Worm (Caenorhabditis elegans) whole organism, L3 larva: ENCODE measurements around the gene nasp-1.
"Not testable (repeated sequence)": the region's sequence is repeated elsewhere in the genome, so short reads cannot be mapped to it uniquely, and the experiment has no call there.

ENCODE experiments used
- R02D3.7 ChIP-seq: fragments of 150-350 bp; optimal IDR thresholded peaks from 2 replicates; lab custom pipeline; 2014; ENCODE audit warnings: missing biosample characterization, missing genetic modification characterization
- ZK546.5 ChIP-seq: sonication (generic microtip); optimal IDR thresholded peaks from 2 replicates; lab custom pipeline; 2017; ENCODE audit warnings: missing biosample characterization, missing genetic modification characterization
- aly-2 ChIP-seq: fragments of 150-350 bp; optimal IDR thresholded peaks from 2 replicates; lab custom pipeline; 2014; ENCODE audit warnings: missing biosample characterization, missing genetic modification characterization
- ama-1 ChIP-seq: fragments of 150-350 bp; optimal IDR thresholded peaks from 2 replicates; lab custom pipeline; 2018
- ceh-16 ChIP-seq: sonication (generic microtip); optimal IDR thresholded peaks from 2 replicates; lab custom pipeline; 2017; ENCODE audit warnings: missing biosample characterization, missing genetic modification characterization
- ceh-28 ChIP-seq: fragments of 150-350 bp; optimal IDR thresholded peaks from 2 replicates; lab custom pipeline; 2014; ENCODE audit warnings: missing biosample characterization, missing genetic modification reagents, missing genetic modification characterization
- ceh-82 ChIP-seq: fragments of 150-350 bp; optimal IDR thresholded peaks from 2 replicates; lab custom pipeline; 2014; ENCODE audit warnings: missing biosample characterization, missing genetic modification characterization
- ceh-9 ChIP-seq: sonication (generic microtip); optimal IDR thresholded peaks from 2 replicates; lab custom pipeline; 2018; ENCODE audit warnings: missing biosample characterization, missing genetic modification characterization
- daf-12 ChIP-seq: fragments of 150-350 bp; optimal IDR thresholded peaks from 2 replicates; lab custom pipeline; 2014; ENCODE audit warnings: missing biosample characterization, missing genetic modification reagents, missing genetic modification characterization
- egl-27 ChIP-seq: sonication (generic microtip); optimal IDR thresholded peaks from 4 replicates; lab custom pipeline; 2017; ENCODE audit warnings: missing biosample characterization, missing genetic modification reagents, missing genetic modification characterization
- egl-5 ChIP-seq: fragments of 150-350 bp; optimal IDR thresholded peaks from 2 replicates; lab custom pipeline; 2017; ENCODE audit warnings: missing biosample characterization, missing genetic modification reagents, missing genetic modification characterization, inconsistent platforms
- elt-1 ChIP-seq: fragments of 150-350 bp; optimal IDR thresholded peaks from 2 replicates; lab custom pipeline; 2014; ENCODE audit warnings: missing biosample characterization, missing genetic modification characterization
- elt-2 ChIP-seq: sonication (generic microtip); optimal IDR thresholded peaks from 2 replicates; lab custom pipeline; 2016; ENCODE audit warnings: missing genetic modification reagents, mild to moderate bottlenecking, missing genetic modification characterization, missing compliant biosample characterization
- elt-3 ChIP-seq, 3 experiments: fragments of 150-350 bp in 1 of 3; sonication (generic microtip) in 2 of 3; optimal IDR thresholded peaks; 2 replicates in 2 of 3; 4 replicates in 1 of 3; lab custom pipeline; 2014 to 2017; ENCODE audit warnings: missing biosample characterization in 3 of 3, missing genetic modification characterization in 3 of 3
- eor-1 ChIP-seq, 2 experiments: fragments of 150-350 bp; optimal IDR thresholded peaks; 2 replicates each; lab custom pipeline; 2014 to 2018; ENCODE audit warnings: missing biosample characterization in 2 of 2, missing genetic modification characterization in 2 of 2
- fkh-10 ChIP-seq: sonication (generic microtip); optimal IDR thresholded peaks from 2 replicates; lab custom pipeline; 2017; ENCODE audit warnings: missing biosample characterization, missing genetic modification reagents, missing genetic modification characterization
- fkh-2 ChIP-seq: fragments of 150-350 bp; optimal IDR thresholded peaks from 2 replicates; lab custom pipeline; 2014; ENCODE audit warnings: missing biosample characterization, missing genetic modification reagents, missing genetic modification characterization
- fos-1 ChIP-seq: fragments of 150-350 bp; optimal IDR thresholded peaks from 2 replicates; lab custom pipeline; 2014; ENCODE audit warnings: missing biosample characterization, missing genetic modification characterization
- hmg-11 ChIP-seq: sonication (generic microtip); optimal IDR thresholded peaks from 2 replicates; lab custom pipeline; 2016; ENCODE audit warnings: missing genetic modification characterization, missing compliant biosample characterization
- jun-1 ChIP-seq: fragments of 150-350 bp; optimal IDR thresholded peaks from 2 replicates; lab custom pipeline; 2014; ENCODE audit warnings: missing biosample characterization, missing genetic modification reagents, missing genetic modification characterization
- lin-15B ChIP-seq: fragments of 150-350 bp; optimal IDR thresholded peaks from 2 replicates; lab custom pipeline; 2014; ENCODE audit warnings: missing biosample characterization, missing genetic modification characterization
- lin-39 ChIP-seq: fragments of 150-350 bp; optimal IDR thresholded peaks from 2 replicates; lab custom pipeline; 2018; ENCODE audit warnings: missing biosample characterization, missing genetic modification reagents, missing genetic modification characterization
- lsy-12 ChIP-seq: sonication (generic microtip); optimal IDR thresholded peaks from 2 replicates; lab custom pipeline; 2016; ENCODE audit warnings: mild to moderate bottlenecking, missing genetic modification characterization, missing compliant biosample characterization
- mml-1 ChIP-seq: fragments of 150-350 bp; sonication (generic microtip); optimal IDR thresholded peaks from 3 replicates; lab custom pipeline; 2014; ENCODE audit warnings: missing biosample characterization, missing genetic modification characterization
- nfya-1 ChIP-seq: sonication (generic microtip); optimal IDR thresholded peaks from 2 replicates; lab custom pipeline; 2017; ENCODE audit warnings: missing genetic modification characterization, mild to moderate bottlenecking, missing compliant biosample characterization, antibody characterized with exemption, moderate library complexity; ENCODE audit not compliant: insufficient read depth
- nhr-11 ChIP-seq: fragments of 150-350 bp; optimal IDR thresholded peaks from 2 replicates; lab custom pipeline; 2014; ENCODE audit warnings: missing biosample characterization, missing genetic modification characterization
- nhr-12 ChIP-seq: fragments of 150-350 bp; optimal IDR thresholded peaks from 2 replicates; lab custom pipeline; 2014; ENCODE audit warnings: missing biosample characterization, missing genetic modification characterization
- nhr-23 ChIP-seq: fragments of 150-350 bp; optimal IDR thresholded peaks from 2 replicates; lab custom pipeline; 2014; ENCODE audit warnings: missing biosample characterization, missing genetic modification reagents, missing genetic modification characterization
- nhr-237 ChIP-seq: fragments of 150-350 bp; optimal IDR thresholded peaks from 2 replicates; lab custom pipeline; 2014; ENCODE audit warnings: missing biosample characterization, missing genetic modification characterization
- nhr-25 ChIP-seq: sonication (generic microtip); optimal IDR thresholded peaks from 2 replicates; lab custom pipeline; 2017; ENCODE audit warnings: missing biosample characterization, missing genetic modification characterization
- nhr-28 ChIP-seq: fragments of 150-350 bp; optimal IDR thresholded peaks from 2 replicates; lab custom pipeline; 2014; ENCODE audit warnings: missing biosample characterization, missing genetic modification characterization
- nhr-43 ChIP-seq: sonication (generic microtip); optimal IDR thresholded peaks from 2 replicates; lab custom pipeline; 2016; ENCODE audit warnings: mild to moderate bottlenecking, missing genetic modification characterization, missing compliant biosample characterization; ENCODE audit not compliant: poor library complexity, severe bottlenecking
- nhr-67 ChIP-seq: fragments of 150-350 bp; optimal IDR thresholded peaks from 2 replicates; lab custom pipeline; 2014; ENCODE audit warnings: missing biosample characterization, missing genetic modification characterization
- nhr-76 ChIP-seq: fragments of 150-350 bp; sonication (generic microtip); optimal IDR thresholded peaks from 5 replicates; lab custom pipeline; 2014; ENCODE audit warnings: missing biosample characterization, missing genetic modification characterization
- nhr-77 ChIP-seq: fragments of 150-350 bp; optimal IDR thresholded peaks from 2 replicates; lab custom pipeline; 2014; ENCODE audit warnings: missing biosample characterization, missing genetic modification characterization
- pha-4 ChIP-seq: fragments of 150-350 bp; optimal IDR thresholded peaks from 2 replicates; lab custom pipeline; 2014; ENCODE audit warnings: missing biosample characterization, missing genetic modification reagents, missing genetic modification characterization
- pqm-1 ChIP-seq: fragments of 150-350 bp; optimal IDR thresholded peaks from 2 replicates; lab custom pipeline; 2017; ENCODE audit warnings: missing biosample characterization, missing genetic modification characterization, inconsistent platforms
- sea-2 ChIP-seq: fragments of 150-350 bp; sonication (generic microtip); optimal IDR thresholded peaks from 4 replicates; lab custom pipeline; 2014; ENCODE audit warnings: missing biosample characterization, missing genetic modification reagents, missing genetic modification characterization
- snpc-4 ChIP-seq: fragments of 150-350 bp; optimal IDR thresholded peaks from 2 replicates; lab custom pipeline; 2014; ENCODE audit warnings: missing biosample characterization, missing genetic modification characterization
- tbx-2 ChIP-seq: sonication (generic microtip); optimal IDR thresholded peaks from 2 replicates; lab custom pipeline; 2016; ENCODE audit warnings: mild to moderate bottlenecking, missing genetic modification characterization, missing compliant biosample characterization
- unc-39 ChIP-seq: sonication (generic microtip); optimal IDR thresholded peaks from 4 replicates; lab custom pipeline; 2017; ENCODE audit warnings: missing biosample characterization, missing genetic modification characterization
- unc-62 ChIP-seq: fragments of 150-350 bp; sonication (generic microtip); optimal IDR thresholded peaks from 4 replicates; lab custom pipeline; 2014; ENCODE audit warnings: missing biosample characterization, missing genetic modification reagents, missing genetic modification characterization
- zag-1 ChIP-seq: fragments of 150-350 bp; optimal IDR thresholded peaks from 2 replicates; lab custom pipeline; 2014; ENCODE audit warnings: missing biosample characterization, missing genetic modification characterization
- ztf-11 ChIP-seq: fragments of 150-350 bp; optimal IDR thresholded peaks from 2 replicates; lab custom pipeline; 2014; ENCODE audit warnings: missing biosample characterization, missing genetic modification characterization
- ztf-4 ChIP-seq: fragments of 150-350 bp; optimal IDR thresholded peaks from 2 replicates; lab custom pipeline; 2014; ENCODE audit warnings: missing biosample characterization, missing genetic modification characterization

Gene nasp-1

DNA sequence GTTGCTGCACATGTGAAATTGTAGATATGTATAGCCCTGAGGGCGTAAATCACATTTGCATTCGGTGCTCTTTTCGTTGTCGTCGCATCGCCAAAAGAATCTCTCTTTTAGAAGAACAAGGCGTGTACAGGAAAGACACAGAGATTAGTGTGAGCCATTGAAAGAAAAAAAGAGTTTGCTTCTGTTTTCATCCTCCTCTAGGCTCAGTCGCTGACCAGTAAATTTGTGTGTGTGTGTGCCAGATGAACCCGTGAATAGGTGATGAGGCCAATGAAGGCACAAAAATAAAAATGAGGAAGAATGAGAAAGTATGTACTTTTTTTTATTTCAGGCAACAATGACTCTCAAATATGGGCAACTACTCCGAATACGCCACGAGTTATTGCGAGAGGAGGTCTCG, 6.0 kb downstream of the nasp-1 start, which contains the start of gene mat-2:
TSS of gene mat-2 (plus strand) at position 301 of the 400 bp plus-strand sequence.
- TF ChIP-seq elt-2 (no peak), nhr-25 (no peak)

DNA sequence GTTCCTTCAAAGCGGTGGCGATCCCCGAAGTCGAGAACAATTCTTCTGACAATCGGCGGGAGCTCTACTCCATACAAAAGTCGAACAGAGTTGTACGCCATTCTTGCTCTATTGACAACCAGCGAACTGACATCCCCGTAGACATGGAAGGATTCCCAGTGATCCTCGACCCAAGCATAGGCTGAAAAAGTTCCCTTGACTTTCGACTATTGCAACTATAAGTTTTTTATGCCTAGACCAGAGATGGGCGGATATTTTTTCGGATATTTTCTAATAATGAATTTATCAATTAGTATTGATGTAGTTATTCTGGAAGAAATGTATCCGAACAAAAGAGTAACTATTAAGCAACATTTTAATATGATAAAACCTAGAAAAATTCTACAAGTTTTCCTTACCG, 15.4 kb downstream of the nasp-1 start, which contains the start of gene W10C6.2:
TSS of gene W10C6.2 (minus strand) at position 101 of the 400 bp plus-strand sequence.
- not testable (repeated sequence) for TF ChIP-seq fkh-2 (tag; lab: Kevin White, UChicago); elt-2; daf-12 (tag; lab: Kevin White, UChicago)
- TF ChIP-seq, all 47 proteins: peak for 0; not testable (repeated sequence) for 47

DNA sequence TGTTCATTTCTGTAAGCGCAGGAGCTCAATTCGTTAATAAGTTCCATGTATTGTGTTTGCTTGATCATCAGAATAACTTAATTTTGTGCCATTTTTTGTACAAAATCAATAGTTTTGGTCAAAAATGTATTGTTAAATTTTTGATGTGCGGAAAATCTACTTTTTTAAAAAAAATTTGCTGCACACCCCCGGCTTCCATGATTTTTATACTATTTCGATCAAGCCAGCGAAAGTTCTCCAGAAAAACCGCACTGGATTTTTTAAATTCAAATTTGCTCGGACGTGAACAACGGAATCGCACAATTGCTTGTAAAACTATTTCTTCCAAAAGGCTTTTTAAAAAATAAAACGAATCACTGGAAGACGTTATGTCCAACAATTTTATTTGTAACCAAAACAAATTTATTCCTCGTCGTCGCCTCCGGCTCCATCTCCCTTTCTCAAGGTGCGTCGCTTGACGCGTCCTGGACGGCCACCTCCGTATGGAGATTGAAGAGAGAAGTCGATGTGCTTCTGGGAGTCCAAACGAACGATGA, 18.7 kb downstream of the nasp-1 start:
- TF ChIP-seq elt-1 (tag; lab: Kevin White, UChicago) (no peak), fkh-10 (GFP tag; lab: Kevin White, UChicago) (no peak), sea-2 (no peak), nhr-23 (tag; lab: Kevin White, UChicago) (no peak), fkh-2 (tag; lab: Kevin White, UChicago) (no peak), nhr-11 (no peak), daf-12 (tag; lab: Kevin White, UChicago) (no peak), ceh-82 (no peak)

DNA sequence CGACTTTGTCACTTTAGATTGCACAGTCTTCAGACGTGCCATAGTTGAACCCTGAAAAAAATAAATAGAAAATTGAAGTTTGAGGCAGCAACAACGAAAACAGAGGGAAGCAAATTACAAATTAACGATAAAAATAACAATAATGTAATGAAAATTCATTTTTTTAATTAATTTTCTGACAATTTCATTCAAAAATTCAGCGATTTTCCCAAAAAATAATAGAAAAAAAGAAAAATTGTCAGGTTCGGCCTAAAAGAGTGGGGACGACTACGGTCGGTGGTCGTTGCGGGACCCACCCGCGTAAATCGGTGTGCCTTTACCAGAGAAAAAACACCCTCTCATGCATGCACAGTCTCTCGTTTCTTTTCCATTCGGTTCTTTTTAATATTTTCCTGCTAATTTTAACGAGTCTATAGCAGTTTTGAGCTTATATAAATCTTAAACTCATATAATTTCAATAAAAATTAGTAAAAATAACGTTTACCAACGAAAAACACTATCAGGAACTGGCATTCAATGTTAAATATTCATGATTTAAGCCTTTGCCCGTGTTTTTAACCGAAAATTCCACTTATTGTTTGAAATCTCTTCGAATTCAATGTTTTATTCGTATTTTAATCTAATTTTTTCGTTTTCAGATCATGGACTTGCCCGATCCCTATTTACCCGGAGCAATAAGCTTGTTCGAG, 20.0 kb downstream of the nasp-1 start, which contains the start of the genes rps-9 and lsm-1:
TSS of gene rps-9 (minus strand) at position 51 of the 689 bp plus-strand sequence.
TSS of gene lsm-1 (plus strand) at position 639 of the 689 bp plus-strand sequence.
- TF ChIP-seq jun-1 (tag; lab: Kevin White, UChicago): no peak
- no peak for TF ChIP-seq nhr-28
- no peak for TF ChIP-seq eor-1 (tag; optimal IDR thresholded peaks at IDR 0.05; lab: Kevin White, UChicago)
- peak; percentile 96 for TF ChIP-seq lin-39 (tag; lab: Kevin White, UChicago)
- no peak for TF ChIP-seq ama-1
- no peak for TF ChIP-seq elt-1 (tag; lab: Kevin White, UChicago)
- no peak for TF ChIP-seq unc-39 (tag; lab: Kevin White, UChicago)
- TF ChIP-seq tbx-2 (tag; lab: Kevin White, UChicago): no peak
- TF ChIP-seq aly-2: no peak
- no peak for TF ChIP-seq nhr-12 (tag; lab: Kevin White, UChicago)
- peak; percentile 28 for TF ChIP-seq pqm-1 (tag; lab: Kevin White, UChicago)
- no peak for TF ChIP-seq mml-1 (tag; lab: Kevin White, UChicago)
- no peak for TF ChIP-seq ceh-82
- TF ChIP-seq sea-2: no peak
- TF ChIP-seq nhr-43 (tag; lab: Kevin White, UChicago): no peak
- TF ChIP-seq nhr-67 (tag; lab: Kevin White, UChicago): no peak
- TF ChIP-seq nhr-77 (tag; lab: Kevin White, UChicago): no peak
- no peak for TF ChIP-seq nhr-237
- TF ChIP-seq fkh-2 (tag; lab: Kevin White, UChicago): no peak
- TF ChIP-seq elt-3 (tag; optimal IDR thresholded peaks at IDR 0.05; lab: Kevin White, UChicago): no peak
- TF ChIP-seq zag-1 (tag; lab: Kevin White, UChicago): no peak
- TF ChIP-seq pha-4: peak; percentile 84
- TF ChIP-seq nhr-23 (tag; lab: Kevin White, UChicago): peak; percentile 84
- no peak for TF ChIP-seq nhr-11
- peak; percentile 9 for TF ChIP-seq fkh-10 (GFP tag; lab: Kevin White, UChicago)
- TF ChIP-seq ceh-9 (tag; lab: Kevin White, UChicago): no peak
- TF ChIP-seq unc-62 (GFP tag; lab: Kevin White, UChicago): no peak
- TF ChIP-seq nhr-25: peak; percentile 65
- TF ChIP-seq ztf-11: no peak
- TF ChIP-seq ceh-16: no peak
- TF ChIP-seq R02D3.7 (tag; lab: Kevin White, UChicago): no peak
- no peak for TF ChIP-seq egl-5 (tag; lab: Kevin White, UChicago)
- TF ChIP-seq fos-1: no peak
- TF ChIP-seq snpc-4 (tag; lab: Kevin White, UChicago): peak; percentile 58
- TF ChIP-seq nfya-1: peak; percentile 93
- no peak for TF ChIP-seq nhr-76 (tag; lab: Kevin White, UChicago)
- peak; percentile 35 for TF ChIP-seq hmg-11 (tag; lab: Kevin White, UChicago)
- no peak for TF ChIP-seq ztf-4 (tag; lab: Kevin White, UChicago)
- peak; percentile 1 for TF ChIP-seq lsy-12 (tag; lab: Kevin White, UChicago)
- no peak for TF ChIP-seq daf-12 (tag; lab: Kevin White, UChicago)
- TF ChIP-seq egl-27 (tag; lab: Kevin White, UChicago): no peak
- TF ChIP-seq lin-15B (tag; lab: Kevin White, UChicago): peak; percentile 79
- no peak for TF ChIP-seq ceh-28 (tag; lab: Kevin White, UChicago)
- no peak for TF ChIP-seq ZK546.5 (tag; lab: Kevin White, UChicago)
